Fruit fly (Drosophila melanogaster) whole organism, wandering third instar larva: ENCODE results near the gene Rchy1.

Experiments used
- Abd-B ChIP-seq: fragments of >200 bp; optimal IDR thresholded peaks from 2 replicates; lab custom pipeline; 2017; ENCODE audit warnings: missing biosample characterization, missing genetic modification characterization
- CG32264 ChIP-seq: fragments of 200-800 bp; sonication (Bioruptor generic); optimal IDR thresholded peaks from 2 replicates; lab custom pipeline; 2016; ENCODE audit warnings: missing biosample characterization, missing genetic modification characterization
- CG9705 ChIP-seq: fragments of 200-800 bp; sonication (Bioruptor generic); optimal IDR thresholded peaks from 2 replicates; lab custom pipeline; 2018; ENCODE audit warnings: missing biosample characterization, mild to moderate bottlenecking, missing genetic modification characterization
- CrebA ChIP-seq: fragments of 200-800 bp; sonication (Bioruptor generic); optimal IDR thresholded peaks from 2 replicates; lab custom pipeline; 2016; ENCODE audit warnings: missing biosample characterization, mild to moderate bottlenecking, missing genetic modification characterization, borderline replicate concordance
- Dfd ChIP-seq: fragments of >200 bp; optimal IDR thresholded peaks from 2 replicates; lab custom pipeline; 2017; ENCODE audit warnings: missing biosample characterization, missing genetic modification characterization
- Dif ChIP-seq: fragments of 200-275, 200-300 bp; sonication (Bioruptor generic); optimal IDR thresholded peaks from 2 replicates; lab custom pipeline; 2018; ENCODE audit warnings: missing biosample characterization, missing genetic modification characterization; ENCODE audit not compliant: partially characterized antibody
- GATAd ChIP-seq: sonication (Bioruptor generic); optimal IDR thresholded peaks from 2 replicates; lab custom pipeline; 2016; ENCODE audit warnings: missing biosample characterization, missing genetic modification characterization
- HLH106 ChIP-seq: fragments of 200-800 bp; optimal IDR thresholded peaks from 3 replicates; lab custom pipeline; 2019; ENCODE audit warnings: missing biosample characterization, mild to moderate bottlenecking, missing genetic modification characterization, moderate library complexity
- Hnf4 ChIP-seq: fragments of 200-800 bp; sonication (Bioruptor generic); optimal IDR thresholded peaks from 2 replicates; lab custom pipeline; 2016; ENCODE audit warnings: missing biosample characterization, mild to moderate bottlenecking, missing genetic modification characterization
- Hr83 ChIP-seq: fragments of 200-300 bp; sonication (Bioruptor generic); optimal IDR thresholded peaks from 2 replicates; lab custom pipeline; 2016; ENCODE audit warnings: missing biosample characterization, mild to moderate bottlenecking, missing genetic modification characterization, moderate library complexity; ENCODE audit not compliant: poor library complexity, severe bottlenecking
- Jra ChIP-seq: sonication (Bioruptor generic); optimal IDR thresholded peaks from 2 replicates; lab custom pipeline; 2016; ENCODE audit warnings: missing biosample characterization, missing genetic modification characterization
- Mio ChIP-seq: sonication (Bioruptor generic); optimal IDR thresholded peaks from 2 replicates; lab custom pipeline; 2016; ENCODE audit warnings: missing biosample characterization, missing genetic modification characterization
- Myc ChIP-seq: fragments of >200 bp; optimal IDR thresholded peaks from 2 replicates; lab custom pipeline; 2017
- N ChIP-seq: fragments of >200 bp; optimal IDR thresholded peaks from 2 replicates; lab custom pipeline; 2018; ENCODE audit warnings: missing biosample characterization, missing external identifiers, missing genetic modification characterization
- OdsH ChIP-seq: fragments of 200-800 bp; sonication (Bioruptor generic); optimal IDR thresholded peaks from 2 replicates; lab custom pipeline; 2016; ENCODE audit warnings: missing biosample characterization, mild to moderate bottlenecking, missing genetic modification characterization
- Rel ChIP-seq, 2 experiments: fragments of 200-800 bp; sonication (Bioruptor generic) in 1 of 2; optimal IDR thresholded peaks; 2 replicates in 1 of 2; 3 replicates in 1 of 2; lab custom pipeline; 2016 to 2019; ENCODE audit warnings: mild to moderate bottlenecking in 2 of 2, missing biosample characterization in 2 of 2, missing genetic modification characterization in 2 of 2, moderate library complexity in 1 of 2
- Sp1 ChIP-seq: fragments of 200-800 bp; sonication (Bioruptor generic); optimal IDR thresholded peaks from 3 replicates; lab custom pipeline; 2019; ENCODE audit warnings: missing biosample characterization, mild to moderate bottlenecking, missing genetic modification characterization, moderate library complexity
- Vsx2 ChIP-seq: fragments of 200-300, 225-300 bp; sonication (Bioruptor generic); optimal IDR thresholded peaks from 2 replicates; lab custom pipeline; 2018; ENCODE audit warnings: missing biosample characterization, missing genetic modification characterization; ENCODE audit not compliant: partially characterized antibody
- br ChIP-seq: fragments of 200-800 bp; sonication (Bioruptor generic); optimal IDR thresholded peaks from 2 replicates; lab custom pipeline; 2016; ENCODE audit warnings: missing biosample characterization, missing genetic modification characterization
- brk ChIP-seq: fragments of 200-800 bp; sonication (Bioruptor generic); optimal IDR thresholded peaks from 2 replicates; lab custom pipeline; 2016; ENCODE audit warnings: missing biosample characterization, mild to moderate bottlenecking, missing genetic modification characterization
- dl ChIP-seq, 2 experiments: fragments of 175-275, 200-275 bp in 1 of 2; fragments of 200-275 bp in 1 of 2; sonication (Bioruptor generic); optimal IDR thresholded peaks; lab custom pipeline; 2018; ENCODE audit warnings: mild to moderate bottlenecking in 2 of 2, missing biosample characterization in 2 of 2, missing genetic modification characterization in 2 of 2, moderate library complexity in 2 of 2; ENCODE audit not compliant: partially characterized antibody in 2 of 2, insufficient read depth in 1 of 2
- dmrt93B ChIP-seq: fragments of 200-800 bp; sonication (Bioruptor generic); optimal IDR thresholded peaks from 2 replicates; lab custom pipeline; 2018; ENCODE audit warnings: missing biosample characterization, mild to moderate bottlenecking, missing genetic modification characterization
- dsf ChIP-seq: sonication (Bioruptor generic); optimal IDR thresholded peaks from 2 replicates; lab custom pipeline; 2016; ENCODE audit warnings: missing biosample characterization, missing genetic modification characterization, borderline replicate concordance
- ey ChIP-seq: fragments of 200-800 bp; sonication (Bioruptor generic); optimal IDR thresholded peaks from 2 replicates; lab custom pipeline; 2016; ENCODE audit warnings: missing biosample characterization, missing genetic modification characterization
- foxo ChIP-seq, 2 experiments: fragments of 200-800 bp; sonication (Bioruptor generic); optimal IDR thresholded peaks; 2 replicates in 1 of 2; 3 replicates in 1 of 2; lab custom pipeline; 2016 to 2017; ENCODE audit warnings: missing biosample characterization in 2 of 2, missing genetic modification characterization in 2 of 2
- fru ChIP-seq: fragments of 200-800 bp; sonication (Bioruptor generic); optimal IDR thresholded peaks from 3 replicates; lab custom pipeline; 2016; ENCODE audit warnings: missing biosample characterization, mild to moderate bottlenecking, missing genetic modification characterization
- h ChIP-seq: fragments of 200-800 bp; sonication (Bioruptor generic); optimal IDR thresholded peaks from 3 replicates; lab custom pipeline; 2016; ENCODE audit warnings: missing biosample characterization, mild to moderate bottlenecking, missing genetic modification characterization
- jim ChIP-seq: fragments of 175-275, 200-325 bp; sonication (Bioruptor generic); optimal IDR thresholded peaks from 2 replicates; lab custom pipeline; 2016; ENCODE audit warnings: missing biosample characterization, mild to moderate bottlenecking, missing genetic modification characterization
- lola ChIP-seq: fragments of >200 bp; optimal IDR thresholded peaks from 2 replicates; lab custom pipeline; 2017; ENCODE audit warnings: missing biosample characterization, missing genetic modification characterization
- pan ChIP-seq: fragments of >200 bp; optimal IDR thresholded peaks from 2 replicates; lab custom pipeline; 2017
- psq ChIP-seq: fragments of 200-800 bp; sonication (Bioruptor generic); optimal IDR thresholded peaks from 3 replicates; lab custom pipeline; 2017; ENCODE audit warnings: missing biosample characterization, mild to moderate bottlenecking, missing genetic modification characterization, moderate library complexity
- rgr ChIP-seq: fragments of 200-800 bp; sonication (Bioruptor generic); optimal IDR thresholded peaks from 3 replicates; lab custom pipeline; 2016; ENCODE audit warnings: missing biosample characterization, mild to moderate bottlenecking, missing genetic modification characterization
- sv ChIP-seq: fragments of 200-800 bp; sonication (Bioruptor generic); optimal IDR thresholded peaks from 3 replicates; lab custom pipeline; 2016; ENCODE audit warnings: missing biosample characterization, missing genetic modification characterization
- tai ChIP-seq: sonication (Bioruptor generic); optimal IDR thresholded peaks from 2 replicates; lab custom pipeline; 2016; ENCODE audit warnings: missing biosample characterization, missing genetic modification characterization
- usp ChIP-seq: fragments of >200 bp; optimal IDR thresholded peaks from 2 replicates; lab custom pipeline; 2017; ENCODE audit warnings: missing biosample characterization, missing genetic modification characterization
- woc ChIP-seq: sonication (Bioruptor generic); optimal IDR thresholded peaks from 2 replicates; lab custom pipeline; 2016; ENCODE audit warnings: missing biosample characterization, mild to moderate bottlenecking, missing genetic modification characterization

The Rchy1 gene

dm6 chr2L:6480212-6480994, 14.9 kb upstream of the Rchy1 start, which contains the start of the genes Sec61alpha and Daxx:
Gene Sec61alpha (minus strand): TSS chr2L:6480575.
Gene Daxx (plus strand): TSS chr2L:6480929.
- TF ChIP-seq CG32264 (GFP tag; lab: Kevin White, UChicago): peak; percentile 69
- TF ChIP-seq h: peak; percentile 85
- TF ChIP-seq GATAd (GFP tag; lab: Kevin White, UChicago): peak; percentile 59
- no peak for TF ChIP-seq tai (GFP tag; lab: Kevin White, UChicago)
- TF ChIP-seq br (GFP tag; lab: Kevin White, UChicago): peak; percentile 79
- peak; percentile 30 to 86 for TF ChIP-seq foxo (GFP tag; optimal IDR thresholded peaks at IDR 0.05; lab: Kevin White, UChicago)
- peak; percentile 90 for TF ChIP-seq Hnf4 (GFP tag; lab: Kevin White, UChicago)
- TF ChIP-seq woc (GFP tag; lab: Kevin White, UChicago): peak; percentile 89
- peak; percentile 84 for TF ChIP-seq sv
- peak; percentile 97 for TF ChIP-seq CrebA
- TF ChIP-seq Abd-B (GFP tag; lab: Kevin White, UChicago): no peak
- no peak for TF ChIP-seq lola (GFP tag; lab: Kevin White, UChicago)
- peak; percentile 61 for TF ChIP-seq CG9705 (GFP tag; lab: Kevin White, UChicago)
- TF ChIP-seq dsf (GFP tag; lab: Kevin White, UChicago): peak; percentile 85
- no peak for TF ChIP-seq Rel (GFP tag; optimal IDR thresholded peaks at IDR 0.05; lab: Kevin White, UChicago)
- TF ChIP-seq Rel (tag; optimal IDR thresholded peaks at IDR 0.05; lab: Kevin White, UChicago): peak; percentile 52
- peak; percentile 91 for TF ChIP-seq Jra (GFP tag; lab: Kevin White, UChicago)
- peak; percentile 76 for TF ChIP-seq jim (GFP tag; lab: Kevin White, UChicago)
- peak; percentile 78 for TF ChIP-seq rgr (GFP tag; lab: Kevin White, UChicago)
- TF ChIP-seq psq (GFP tag; lab: Kevin White, UChicago): peak; percentile 69
- peak; percentile 89 for TF ChIP-seq ey (GFP tag; lab: Kevin White, UChicago)
- TF ChIP-seq Vsx2: no peak
- no peak for TF ChIP-seq brk (GFP tag; lab: Kevin White, UChicago)
- TF ChIP-seq OdsH (GFP tag; lab: Kevin White, UChicago): peak; percentile 78
- TF ChIP-seq Mio (GFP tag; lab: Kevin White, UChicago): peak; percentile 65
- TF ChIP-seq Sp1 (GFP tag; lab: Kevin White, UChicago): peak; percentile 72
- no peak for TF ChIP-seq Dif (GFP tag; lab: Kevin White, UChicago)
- TF ChIP-seq Dfd: no peak
- TF ChIP-seq dl (GFP tag; optimal IDR thresholded peaks at IDR 0.05; lab: Kevin White, UChicago; ENCODE audit: insufficient read depth in 1 of 2, partially characterized antibody in 2 of 2): no peak
- TF ChIP-seq HLH106 (tag; lab: Kevin White, UChicago): peak; percentile 83
- TF ChIP-seq usp (GFP tag; lab: Kevin White, UChicago): no peak
- TF ChIP-seq fru (GFP tag; lab: Kevin White, UChicago): peak; percentile 77
- peak; percentile 58 for TF ChIP-seq Myc
- TF ChIP-seq N (GFP tag; lab: Kevin White, UChicago): no peak
- peak; percentile 98 for TF ChIP-seq Hr83 (GFP tag; lab: Kevin White, UChicago)
- no peak for TF ChIP-seq dmrt93B (GFP tag; lab: Kevin White, UChicago)
- no peak for TF ChIP-seq pan (lab: Kevin White, UChicago)

dm6 chr2L:6479226-6479906, 13.9 kb upstream of the Rchy1 start:
- TF ChIP-seq CG32264 (GFP tag; lab: Kevin White, UChicago) (peak; percentile 28), h (peak; percentile 28), CrebA (peak; percentile 98), foxo (GFP tag; optimal IDR thresholded peaks at IDR 0.05; lab: Kevin White, UChicago) (peak; percentile 6 to 18), br (GFP tag; lab: Kevin White, UChicago) (no peak), rgr (GFP tag; lab: Kevin White, UChicago) (peak; percentile 14), ey (GFP tag; lab: Kevin White, UChicago) (no peak), Jra (GFP tag; lab: Kevin White, UChicago) (no peak), lola (GFP tag; lab: Kevin White, UChicago) (no peak), GATAd (GFP tag; lab: Kevin White, UChicago) (no peak), dmrt93B (GFP tag; lab: Kevin White, UChicago) (no peak), Myc (no peak), HLH106 (tag; lab: Kevin White, UChicago) (peak; percentile 18), brk (GFP tag; lab: Kevin White, UChicago) (peak; percentile 16), usp (GFP tag; lab: Kevin White, UChicago) (no peak), dsf (GFP tag; lab: Kevin White, UChicago) (no peak), OdsH (GFP tag; lab: Kevin White, UChicago) (peak; percentile 42), Vsx2 (no peak), Abd-B (GFP tag; lab: Kevin White, UChicago) (no peak), Hnf4 (GFP tag; lab: Kevin White, UChicago) (peak; percentile 7), Dif (GFP tag; lab: Kevin White, UChicago) (peak; percentile 40), dl (GFP tag; optimal IDR thresholded peaks at IDR 0.05; lab: Kevin White, UChicago; ENCODE audit: insufficient read depth in 1 of 2, partially characterized antibody in 2 of 2) (no peak), Mio (GFP tag; lab: Kevin White, UChicago) (no peak), pan (lab: Kevin White, UChicago) (no peak), tai (GFP tag; lab: Kevin White, UChicago) (no peak)
